ENCODE assay signal across 3 worm cellular contexts in the genomic region with DNA sequence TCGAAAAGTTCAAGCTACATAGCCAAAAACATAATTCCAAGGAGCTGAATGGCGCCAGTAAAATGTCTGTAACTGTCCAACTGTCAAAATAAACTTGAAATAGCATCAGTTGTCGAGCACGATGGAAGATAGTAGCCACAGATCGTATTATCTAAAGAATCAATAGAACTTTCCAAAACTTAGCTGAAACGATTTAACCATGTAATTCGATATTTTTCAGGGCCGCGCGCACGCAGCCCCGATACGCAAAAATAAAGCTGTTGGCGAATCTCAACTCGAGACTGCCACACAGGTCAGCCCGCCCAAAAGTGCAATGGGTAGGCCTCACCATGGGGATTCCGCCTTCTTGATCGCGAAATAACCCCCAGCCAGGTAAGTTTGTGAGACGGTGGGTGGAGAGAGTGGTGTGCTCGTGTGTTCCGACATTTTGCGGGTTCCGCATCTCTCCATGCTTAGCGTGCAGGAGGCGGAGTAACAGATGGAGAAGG.
TF ChIP-seq lines count a peak whose summit lies in the region.

No protein-coding gene starts in this region.

TF ChIP-seq in whole organism, L1 larva, 84 proteins besides CTCF, POLR2A, EP300 and RAD21 (continued from another document and continues in another):
- no peak for TF ChIP-seq nhr-28 (tag; optimal IDR thresholded peaks at IDR 0.05; lab: Kevin White, UChicago)
- peak; percentile 29 for TF ChIP-seq irx-1 (tag; optimal IDR thresholded peaks at IDR 0.05; lab: Kevin White, UChicago)
- TF ChIP-seq unc-130 (tag; optimal IDR thresholded peaks at IDR 0.05; lab: Kevin White, UChicago): no peak
- peak; percentile 84 for TF ChIP-seq nhr-71 (tag; optimal IDR thresholded peaks at IDR 0.05; lab: Kevin White, UChicago)
- TF ChIP-seq ceh-8 (GFP tag; optimal IDR thresholded peaks at IDR 0.05; lab: Kevin White, UChicago): no peak
- no peak for TF ChIP-seq hlh-17 (GFP tag; optimal IDR thresholded peaks at IDR 0.05; lab: Kevin White, UChicago; ENCODE audit: borderline replicate concordance)
- no peak for TF ChIP-seq sox-4 (tag; optimal IDR thresholded peaks at IDR 0.05; lab: Kevin White, UChicago)
- TF ChIP-seq dsc-1 (tag; optimal IDR thresholded peaks at IDR 0.05; lab: Kevin White, UChicago): no peak
- peak; percentile 52 for TF ChIP-seq pax-3 (tag; optimal IDR thresholded peaks at IDR 0.05; lab: Kevin White, UChicago)
- TF ChIP-seq ceh-82 (tag; optimal IDR thresholded peaks at IDR 0.05; lab: Kevin White, UChicago): no peak
- TF ChIP-seq lin-35 (GFP tag; optimal IDR thresholded peaks at IDR 0.05; lab: Kevin White, UChicago): peak in 1 of 2 experiments; percentile 36
- TF ChIP-seq lin-15B (tag; optimal IDR thresholded peaks at IDR 0.05; lab: Kevin White, UChicago): no peak
- TF ChIP-seq blmp-1 (tag; optimal IDR thresholded peaks at IDR 0.05; lab: Kevin White, UChicago): no peak
- TF ChIP-seq nhr-19 (GFP tag; conservative IDR thresholded peaks at IDR 0.05; lab: Robert Waterston, UW): peak; percentile 79
- TF ChIP-seq ama-1 (optimal IDR thresholded peaks at IDR 0.05; lab: Kevin White, UChicago): peak; percentile 71
- TF ChIP-seq mdl-1 (tag; optimal IDR thresholded peaks at IDR 0.05; lab: Kevin White, UChicago): no peak
- TF ChIP-seq vab-15 (tag; optimal IDR thresholded peaks at IDR 0.05; lab: Kevin White, UChicago): no peak
- no peak for TF ChIP-seq ztf-4 (tag; optimal IDR thresholded peaks at IDR 0.05; lab: Kevin White, UChicago)
- TF ChIP-seq hpl-2 (GFP tag; optimal IDR thresholded peaks at IDR 0.05; lab: Kevin White, UChicago): peak; percentile 38
- no peak for TF ChIP-seq egl-27 (tag; optimal IDR thresholded peaks at IDR 0.05; lab: Kevin White, UChicago)
- TF ChIP-seq fkh-4 (tag; optimal IDR thresholded peaks at IDR 0.05; lab: Kevin White, UChicago; ENCODE audit: borderline replicate concordance): no peak
- peak; percentile 9 for TF ChIP-seq tbx-2 (tag; optimal IDR thresholded peaks at IDR 0.05; lab: Kevin White, UChicago)
- TF ChIP-seq zag-1 (tag; optimal IDR thresholded peaks at IDR 0.05; lab: Kevin White, UChicago): no peak
- TF ChIP-seq grh-1 (GFP tag; IDR thresholded peaks at IDR 0.05; lab: Robert Waterston, UW): peak; percentile 72
- TF ChIP-seq ceh-63 (GFP tag; optimal IDR thresholded peaks at IDR 0.05; lab: Kevin White, UChicago): no peak
- TF ChIP-seq isw-1 (GFP tag; IDR thresholded peaks at IDR 0.05; lab: Robert Waterston, UW): peak; percentile 22; the same call in 1 of the 2 replicates
- TF ChIP-seq nhr-76 (tag; optimal IDR thresholded peaks at IDR 0.05; lab: Kevin White, UChicago): no peak
- TF ChIP-seq unc-62 (GFP tag; optimal IDR thresholded peaks at IDR 0.05; lab: Kevin White, UChicago): no peak
- TF ChIP-seq fkh-8 (tag; optimal IDR thresholded peaks at IDR 0.05; lab: Kevin White, UChicago): no peak
- peak; percentile 87 for TF ChIP-seq nhr-90 (tag; optimal IDR thresholded peaks at IDR 0.05; lab: Kevin White, UChicago; ENCODE audit: poor library complexity)
- TF ChIP-seq nhr-237 (tag; optimal IDR thresholded peaks at IDR 0.05; lab: Kevin White, UChicago): no peak
- TF ChIP-seq ceh-90 (tag; optimal IDR thresholded peaks at IDR 0.05; lab: Kevin White, UChicago): no peak
- TF ChIP-seq alr-1 (tag; optimal IDR thresholded peaks at IDR 0.05; lab: Kevin White, UChicago; ENCODE audit: borderline replicate concordance): no peak
- peak; percentile 86 for TF ChIP-seq nhr-85 (tag; lab: Kevin White, UChicago)
- no peak for TF ChIP-seq efl-3 (GFP tag; optimal IDR thresholded peaks at IDR 0.05; lab: Kevin White, UChicago)
- TF ChIP-seq xbp-1 (tag; optimal IDR thresholded peaks at IDR 0.05; lab: Kevin White, UChicago): peak; percentile 21
- TF ChIP-seq mef-2 (tag; optimal IDR thresholded peaks at IDR 0.05; lab: Kevin White, UChicago): no peak
- no peak for TF ChIP-seq nhr-77 (tag; optimal IDR thresholded peaks at IDR 0.05; lab: Kevin White, UChicago)
- TF ChIP-seq unc-86 (tag; optimal IDR thresholded peaks at IDR 0.05; lab: Kevin White, UChicago): no peak
- TF ChIP-seq lin-39 (tag; optimal IDR thresholded peaks at IDR 0.05; lab: Kevin White, UChicago): peak; percentile 53
- no peak for TF ChIP-seq fkh-10 (GFP tag; optimal IDR thresholded peaks at IDR 0.05; lab: Kevin White, UChicago)
- peak; percentile 81 for TF ChIP-seq rnt-1 (tag; optimal IDR thresholded peaks at IDR 0.05; lab: Kevin White, UChicago)
- TF ChIP-seq lsy-2 (tag; optimal IDR thresholded peaks at IDR 0.05; lab: Kevin White, UChicago): no peak

TF ChIP-seq in whole organism, L3 larva, 47 proteins besides CTCF, POLR2A, EP300 and RAD21 (continued from another document):
- TF ChIP-seq nhr-77 (tag; optimal IDR thresholded peaks at IDR 0.05; lab: Kevin White, UChicago) (peak; percentile 23), R02D3.7 (tag; optimal IDR thresholded peaks at IDR 0.05; lab: Kevin White, UChicago) (peak; percentile 21), nhr-67 (tag; optimal IDR thresholded peaks at IDR 0.05; lab: Kevin White, UChicago) (no peak), nhr-25 (tag; optimal IDR thresholded peaks at IDR 0.05; lab: Kevin White, UChicago) (no peak), sea-2 (GFP tag; optimal IDR thresholded peaks at IDR 0.05; lab: Kevin White, UChicago) (no peak), nhr-11 (tag; optimal IDR thresholded peaks at IDR 0.05; lab: Kevin White, UChicago) (no peak), fkh-2 (tag; optimal IDR thresholded peaks at IDR 0.05; lab: Kevin White, UChicago) (no peak), nhr-76 (tag; optimal IDR thresholded peaks at IDR 0.05; lab: Kevin White, UChicago) (no peak)

TF ChIP-seq in whole organism, young adult, 124 proteins besides CTCF, POLR2A, EP300 and RAD21 (continued from another document and continues in another):
- peak; percentile 3 to 44 for TF ChIP-seq rec-8 (tag; optimal IDR thresholded peaks at IDR 0.05; lab: Kevin White, UChicago)
- no peak for TF ChIP-seq nhr-27 (tag; optimal IDR thresholded peaks at IDR 0.05; lab: Kevin White, UChicago)
- peak; percentile 91 for TF ChIP-seq repo-1 (tag; optimal IDR thresholded peaks at IDR 0.05; lab: Kevin White, UChicago)
- TF ChIP-seq dox-1 (GFP tag; IDR thresholded peaks at IDR 0.05; lab: Robert Waterston, UW): peak; percentile 96
- TF ChIP-seq let-607 (tag; optimal IDR thresholded peaks at IDR 0.05; lab: Kevin White, UChicago): peak in 1 of 2 experiments; percentile 15
- TF ChIP-seq ceh-27 (GFP tag; optimal IDR thresholded peaks at IDR 0.05; lab: Kevin White, UChicago): peak; percentile 28
- peak; percentile 38 for TF ChIP-seq B0035.1 (tag; optimal IDR thresholded peaks at IDR 0.05; lab: Kevin White, UChicago)
- no peak for TF ChIP-seq gei-17 (GFP tag; optimal IDR thresholded peaks at IDR 0.05; lab: Kevin White, UChicago)
- TF ChIP-seq dpl-1 (GFP tag; optimal IDR thresholded peaks at IDR 0.05; lab: Kevin White, UChicago): no peak
- TF ChIP-seq unc-130 (GFP tag; optimal IDR thresholded peaks at IDR 0.05; lab: Kevin White, UChicago): peak; percentile 28
- TF ChIP-seq chd-7 (tag; optimal IDR thresholded peaks at IDR 0.05; lab: Kevin White, UChicago): no peak
- peak; percentile 43; the same call in 1 of the 2 replicates for TF ChIP-seq cebp-1 (GFP tag; IDR thresholded peaks at IDR 0.05; lab: Robert Waterston, UW)
- no peak for TF ChIP-seq cebp-1 (tag; optimal IDR thresholded peaks at IDR 0.05; lab: Kevin White, UChicago)
- TF ChIP-seq snpc-4 (GFP tag; optimal IDR thresholded peaks at IDR 0.05; lab: Kevin White, UChicago): peak; percentile 89
- peak; percentile 93 to 99 (median 96) for TF ChIP-seq snpc-4 (tag; optimal IDR thresholded peaks at IDR 0.05; lab: Kevin White, UChicago)
- peak; percentile 52 for TF ChIP-seq ztf-18 (tag; optimal IDR thresholded peaks at IDR 0.05; lab: Kevin White, UChicago)
- peak; percentile 89 for TF ChIP-seq rcor-1 (GFP tag; IDR thresholded peaks at IDR 0.05; lab: Robert Waterston, UW)
- 0 out of 2 replicates have a peak, but pooled peaks have one; percentile 22 for TF ChIP-seq ztf-6 (GFP tag; IDR thresholded peaks at IDR 0.05; lab: Robert Waterston, UW)
- TF ChIP-seq dpff-1 (tag; optimal IDR thresholded peaks at IDR 0.05; lab: Kevin White, UChicago): peak; percentile 75
- no peak for TF ChIP-seq lag-1 (GFP tag; IDR thresholded peaks at IDR 0.05; lab: Robert Waterston, UW)
- peak; percentile 96 for TF ChIP-seq D2030.7 (GFP tag; IDR thresholded peaks at IDR 0.05; lab: Robert Waterston, UW)
- TF ChIP-seq egl-44 (GFP tag; IDR thresholded peaks at IDR 0.05; lab: Robert Waterston, UW): peak; percentile 57; the same call in 1 of the 2 replicates
- TF ChIP-seq madf-8 (GFP tag; conservative IDR thresholded peaks at IDR 0.05; lab: Robert Waterston, UW): peak; percentile 44
- peak; percentile 22 for TF ChIP-seq snpc-1.3 (tag; optimal IDR thresholded peaks at IDR 0.05; lab: Kevin White, UChicago; ENCODE audit: insufficient read depth)
- TF ChIP-seq F57A8.1 (GFP tag; optimal IDR thresholded peaks at IDR 0.05; lab: Kevin White, UChicago): no peak
- TF ChIP-seq let-526 (GFP tag; IDR thresholded peaks at IDR 0.05; lab: Robert Waterston, UW): 0 out of 2 replicates have a peak, but pooled peaks have one; percentile 5
- 0 out of 2 replicates have a peak, but pooled peaks have one; percentile 78 for TF ChIP-seq Y56A3A.18 (GFP tag; IDR thresholded peaks at IDR 0.05; lab: Robert Waterston, UW)
- TF ChIP-seq ceh-91 (GFP tag; IDR thresholded peaks at IDR 0.05; lab: Robert Waterston, UW): peak; percentile 54
- TF ChIP-seq rpc-1 (optimal IDR thresholded peaks at IDR 0.05; lab: Kevin White, UChicago): no peak
- no peak for TF ChIP-seq rpc-1 (tag; optimal IDR thresholded peaks at IDR 0.05; lab: Kevin White, UChicago)
- 0 out of 2 replicates have a peak, but pooled peaks have one; percentile 17 for TF ChIP-seq nfya-2 (GFP tag; IDR thresholded peaks at IDR 0.05; lab: Robert Waterston, UW)
- TF ChIP-seq C17E4.6 (GFP tag; IDR thresholded peaks at IDR 0.05; lab: Robert Waterston, UW): peak; percentile 74
- no peak for TF ChIP-seq ZK185.1 (tag; optimal IDR thresholded peaks at IDR 0.05; lab: Kevin White, UChicago; ENCODE audit: poor library complexity, severe bottlenecking)
- TF ChIP-seq fkh-3 (tag; optimal IDR thresholded peaks at IDR 0.05; lab: Kevin White, UChicago): no peak
- no peak for TF ChIP-seq F57C9.4 (tag; optimal IDR thresholded peaks at IDR 0.05; lab: Kevin White, UChicago)
- no peak for TF ChIP-seq F37B4.10 (GFP tag; IDR thresholded peaks at IDR 0.05; lab: Robert Waterston, UW)
- TF ChIP-seq ekl-4 (GFP tag; IDR thresholded peaks at IDR 0.05; lab: Robert Waterston, UW): peak; percentile 92
- TF ChIP-seq ztf-22 (GFP tag; optimal IDR thresholded peaks at IDR 0.05; lab: Kevin White, UChicago): no peak
- TF ChIP-seq pbrm-1 (GFP tag; IDR thresholded peaks at IDR 0.05; lab: Robert Waterston, UW): peak; percentile 94
- no peak for TF ChIP-seq attf-5 (GFP tag; optimal IDR thresholded peaks at IDR 0.05; lab: Kevin White, UChicago)
- no peak for TF ChIP-seq nfya-1 (tag; optimal IDR thresholded peaks at IDR 0.05; lab: Kevin White, UChicago; ENCODE audit: borderline replicate concordance, insufficient read depth)
- peak; percentile 15 for TF ChIP-seq efl-1 (GFP tag; optimal IDR thresholded peaks at IDR 0.05; lab: Kevin White, UChicago)
- 0 out of 2 replicates have a peak, but pooled peaks have one; percentile 31 for TF ChIP-seq Y67H2A.10 (GFP tag; conservative IDR thresholded peaks at IDR 0.05; lab: Robert Waterston, UW)
- no peak for TF ChIP-seq bed-1 (GFP tag; IDR thresholded peaks at IDR 0.05; lab: Robert Waterston, UW)
- peak; percentile 20 for TF ChIP-seq B0261.1 (tag; optimal IDR thresholded peaks at IDR 0.05; lab: Kevin White, UChicago)
- TF ChIP-seq lin-54 (GFP tag; optimal IDR thresholded peaks at IDR 0.05; lab: Kevin White, UChicago): peak; percentile 61
- TF ChIP-seq snpc-1.1 (tag; optimal IDR thresholded peaks at IDR 0.05; lab: Kevin White, UChicago; ENCODE audit: insufficient read depth): peak; percentile 92
- 0 out of 2 replicates have a peak, but pooled peaks have one; percentile 88 for TF ChIP-seq cebp-2 (GFP tag; IDR thresholded peaks at IDR 0.05; lab: Robert Waterston, UW)
- TF ChIP-seq sptf-2 (GFP tag; optimal IDR thresholded peaks at IDR 0.05; lab: Kevin White, UChicago): peak; percentile 88
- TF ChIP-seq nhr-179 (tag; optimal IDR thresholded peaks at IDR 0.05; lab: Kevin White, UChicago): peak; percentile 55
- peak; percentile 84 for TF ChIP-seq hrde-1 (tag; optimal IDR thresholded peaks at IDR 0.05; lab: Kevin White, UChicago; ENCODE audit: borderline replicate concordance)
- peak; percentile 67 for TF ChIP-seq madf-10 (tag; optimal IDR thresholded peaks at IDR 0.05; lab: Kevin White, UChicago)
- TF ChIP-seq aptf-2 (GFP tag; conservative IDR thresholded peaks at IDR 0.05; lab: Robert Waterston, UW): peak; percentile 74; the same call in 1 of the 2 replicates
- no peak for TF ChIP-seq lir-1 (GFP tag; conservative IDR thresholded peaks at IDR 0.05; lab: Robert Waterston, UW)
- TF ChIP-seq somi-1 (GFP tag; optimal IDR thresholded peaks at IDR 0.05; lab: Kevin White, UChicago): no peak
- no peak for TF ChIP-seq zfh-2 (GFP tag; conservative IDR thresholded peaks at IDR 0.05; lab: Robert Waterston, UW)
- peak; percentile 76 for TF ChIP-seq F52B5.7 (tag; optimal IDR thresholded peaks at IDR 0.05; lab: Kevin White, UChicago)
- no peak for TF ChIP-seq T26A5.8 (tag; optimal IDR thresholded peaks at IDR 0.05; lab: Kevin White, UChicago)
- peak; percentile 6 for TF ChIP-seq mes-4 (tag; optimal IDR thresholded peaks at IDR 0.05; lab: Kevin White, UChicago)
- no peak for TF ChIP-seq nfyb-1 (GFP tag; IDR thresholded peaks at IDR 0.05; lab: Robert Waterston, UW)
- TF ChIP-seq F49E8.2 (tag; optimal IDR thresholded peaks at IDR 0.05; lab: Kevin White, UChicago; ENCODE audit: insufficient read depth): peak; percentile 8
- no peak for TF ChIP-seq tbx-9 (tag; optimal IDR thresholded peaks at IDR 0.05; lab: Kevin White, UChicago; ENCODE audit: borderline replicate concordance)
- TF ChIP-seq sea-2 (GFP tag; IDR thresholded peaks at IDR 0.05; lab: Robert Waterston, UW): no peak
- TF ChIP-seq K12H6.12 (tag; optimal IDR thresholded peaks at IDR 0.05; lab: Kevin White, UChicago): no peak
- peak; percentile 43 for TF ChIP-seq ets-4 (GFP tag; optimal IDR thresholded peaks at IDR 0.05; lab: Kevin White, UChicago)
- TF ChIP-seq attf-3 (GFP tag; conservative IDR thresholded peaks at IDR 0.05; lab: Robert Waterston, UW): no peak
- TF ChIP-seq sdz-38 (tag; optimal IDR thresholded peaks at IDR 0.05; lab: Kevin White, UChicago): no peak
- no peak for TF ChIP-seq ccch-3 (GFP tag; optimal IDR thresholded peaks at IDR 0.05; lab: Kevin White, UChicago)
- peak; percentile 97 for TF ChIP-seq hmg-1.2 (GFP tag; IDR thresholded peaks at IDR 0.05; lab: Robert Waterston, UW)
- peak; percentile 86 for TF ChIP-seq mcd-1 (GFP tag; IDR thresholded peaks at IDR 0.05; lab: Robert Waterston, UW)
- TF ChIP-seq mel-28 (tag; optimal IDR thresholded peaks at IDR 0.05; lab: Kevin White, UChicago; ENCODE audit: borderline replicate concordance): no peak
- TF ChIP-seq F10E7.11 (tag; optimal IDR thresholded peaks at IDR 0.05; lab: Kevin White, UChicago): no peak
- no peak for TF ChIP-seq zim-3 (tag; optimal IDR thresholded peaks at IDR 0.05; lab: Kevin White, UChicago)
- peak; percentile 94 for TF ChIP-seq B0336.3 (GFP tag; IDR thresholded peaks at IDR 0.05; lab: Robert Waterston, UW)
- TF ChIP-seq F39B2.1 (GFP tag; IDR thresholded peaks at IDR 0.05; lab: Robert Waterston, UW): no peak; the same call in 1 of the 2 replicates
- TF ChIP-seq F55B11.4 (tag; optimal IDR thresholded peaks at IDR 0.05; lab: Kevin White, UChicago; ENCODE audit: borderline replicate concordance, insufficient read depth): no peak
- TF ChIP-seq nhr-80 (tag; optimal IDR thresholded peaks at IDR 0.05; lab: Kevin White, UChicago): peak; percentile 34
- TF ChIP-seq unc-62 (GFP tag; optimal IDR thresholded peaks at IDR 0.05; lab: Kevin White, UChicago): no peak
- peak; percentile 42 for TF ChIP-seq xnd-1 (tag; optimal IDR thresholded peaks at IDR 0.05; lab: Kevin White, UChicago)
